Fruit fly (Drosophila melanogaster): Measurements from ENCODE around the gene CG10864.
A peak's percentile ranks its signal among the peaks of the same experiment; 100 is the strongest.

The CG10864 gene

DNA sequence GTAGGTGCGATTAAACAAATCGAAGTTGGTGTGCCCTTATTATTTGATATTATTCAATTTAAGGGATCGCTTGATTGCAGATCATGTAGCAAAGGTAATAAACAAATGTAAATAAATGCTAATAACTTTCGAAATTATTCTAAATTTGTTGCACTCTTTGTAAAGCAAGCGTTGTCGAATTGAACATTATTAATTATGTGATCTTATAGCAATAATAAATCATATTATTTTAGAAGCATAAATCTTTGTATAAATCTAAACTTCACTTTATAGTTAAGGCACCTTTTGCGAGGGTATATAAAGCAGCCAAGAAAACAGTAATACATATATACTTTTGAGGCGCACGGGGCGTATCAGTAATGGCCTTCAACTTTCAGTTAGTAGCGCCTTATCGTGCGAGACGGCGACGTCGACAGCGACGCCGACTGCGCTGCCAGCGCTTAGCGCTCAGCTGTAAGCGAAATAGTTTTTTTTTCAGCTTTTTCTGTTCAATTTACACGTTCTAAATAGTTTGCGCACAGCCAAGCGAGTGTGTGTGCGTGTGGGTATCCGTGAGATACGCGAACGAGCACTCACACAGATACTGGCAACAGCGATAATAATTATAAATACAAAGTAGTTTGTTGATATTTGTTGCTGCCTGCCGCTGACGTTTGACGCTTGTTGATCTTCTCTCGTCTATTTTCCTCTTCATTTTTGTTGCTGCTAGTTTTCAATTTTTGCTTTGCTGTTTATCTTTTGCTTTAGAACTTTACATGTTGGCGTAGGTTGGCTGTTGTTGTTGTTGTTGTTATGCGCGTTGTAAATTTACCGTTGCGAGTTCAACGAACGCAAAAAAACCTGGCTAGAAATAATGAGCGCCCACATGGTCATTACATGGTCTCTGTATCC lies 27.6 kb upstream of the CG10864 start:
- TF ChIP-seq dmrt11E (tag; optimal IDR thresholded peaks at IDR 0.05) (peak; percentile 34), kni (GFP tag; optimal IDR thresholded peaks at IDR 0.05) (peak; percentile 62), Jarid2 (GFP tag; optimal IDR thresholded peaks at IDR 0.05) (no peak), CG11398 (GFP tag; optimal IDR thresholded peaks at IDR 0.05) (peak; percentile 56), Fer1 (GFP tag; optimal IDR thresholded peaks at IDR 0.05) (peak; percentile 55), B-H2 (GFP tag; optimal IDR thresholded peaks at IDR 0.05) (peak; percentile 70), CHES-1-like (GFP tag; optimal IDR thresholded peaks at IDR 0.05) (peak; percentile 62), CG33557 (GFP tag; optimal IDR thresholded peaks at IDR 0.05) (peak; percentile 40), Doc3 (GFP tag; IDR thresholded peaks at IDR 0.05; ENCODE audit: partially characterized antibody) (no peak), D19B (GFP tag; optimal IDR thresholded peaks at IDR 0.05) (peak; percentile 69), cg (GFP tag; optimal IDR thresholded peaks at IDR 0.05) (peak; percentile 66), br (optimal IDR thresholded peaks at IDR 0.05) (no peak), CG8765 (GFP tag; IDR thresholded peaks at IDR 0.05) (no peak), da (GFP tag; optimal IDR thresholded peaks at IDR 0.05) (no peak), chinmo (GFP tag; IDR thresholded peaks at IDR 0.05; ENCODE audit: partially characterized antibody) (no peak), Abd-B (GFP tag; optimal IDR thresholded peaks at IDR 0.05) (peak; percentile 46), CG32772 (GFP tag; IDR thresholded peaks at IDR 0.05) (0 out of 2 replicates have a peak, but pooled peaks have one; percentile 26), Hr3 (GFP tag; optimal IDR thresholded peaks at IDR 0.05) (peak; percentile 30), pros (GFP tag; optimal IDR thresholded peaks at IDR 0.05) (no peak), CG3407 (GFP tag; optimal IDR thresholded peaks at IDR 0.05) (peak; percentile 74), eve (GFP tag; optimal IDR thresholded peaks at IDR 0.05) (peak in 1 of 2 experiments; percentile 54), CG1603 (tag; optimal IDR thresholded peaks at IDR 0.05) (peak; percentile 34), CrebB (tag; optimal IDR thresholded peaks at IDR 0.05) (peak; percentile 77), CG17359 (tag; optimal IDR thresholded peaks at IDR 0.05) (peak; percentile 48), CG5245 (GFP tag; optimal IDR thresholded peaks at IDR 0.05) (no peak), exex (tag; optimal IDR thresholded peaks at IDR 0.05) (peak; percentile 64), fd96Cb (tag; optimal IDR thresholded peaks at IDR 0.05) (peak; percentile 37), gce (GFP tag; IDR thresholded peaks at IDR 0.05) (0 out of 3 replicates have a peak, but pooled peaks have one; percentile 39), TFAM (GFP tag; optimal IDR thresholded peaks at IDR 0.05) (no peak), Hr51 (GFP tag; optimal IDR thresholded peaks at IDR 0.05) (peak in 1 of 2 experiments; percentile 69), D19A (tag; optimal IDR thresholded peaks at IDR 0.05) (peak; percentile 91), CG8359 (GFP tag; optimal IDR thresholded peaks at IDR 0.05; ENCODE audit: borderline replicate concordance) (no peak), CG12071 (GFP tag; optimal IDR thresholded peaks at IDR 0.05) (peak; percentile 58), Hey (tag; optimal IDR thresholded peaks at IDR 0.05) (peak; percentile 70), schlank (tag; optimal IDR thresholded peaks at IDR 0.05) (peak; percentile 48), HHEX (GFP tag; optimal IDR thresholded peaks at IDR 0.05) (peak; percentile 62), CG7556 (GFP tag; optimal IDR thresholded peaks at IDR 0.05) (peak; percentile 25), CG31365 (tag; optimal IDR thresholded peaks at IDR 0.05) (peak; percentile 47), disco-r (GFP tag; optimal IDR thresholded peaks at IDR 0.05) (no peak), tap (tag; optimal IDR thresholded peaks at IDR 0.05) (no peak), CG12299 (tag; optimal IDR thresholded peaks at IDR 0.05) (peak; percentile 44), CG15696 (tag; optimal IDR thresholded peaks at IDR 0.05) (no peak), CG3163 (GFP tag; optimal IDR thresholded peaks at IDR 0.05) (peak; percentile 47), lola (GFP tag; optimal IDR thresholded peaks at IDR 0.05) (no peak), Rfx (GFP tag; IDR thresholded peaks at IDR 0.05) (peak; percentile 61), CG9727 (GFP tag; optimal IDR thresholded peaks at IDR 0.05) (no peak), run (tag; optimal IDR thresholded peaks at IDR 0.05) (no peak)

All from whole organism, embryonic.